Worm (Caenorhabditis elegans) whole organism, early embryonic: ENCODE measurements around the gene fbxa-192.

Experiments used
- ama-1 ChIP-seq: fragments of 150-350 bp; optimal IDR thresholded peaks from 2 replicates; lab custom pipeline; 2014
- ceh-13 ChIP-seq: fragments of 200-800 bp; sonication (Bioruptor generic); optimal IDR thresholded peaks from 2 replicates; lab custom pipeline; 2018; ENCODE audit warnings: mild to moderate bottlenecking, missing genetic modification characterization, missing compliant biosample characterization
- ceh-36 ChIP-seq: sonication (generic microtip); optimal IDR thresholded peaks from 2 replicates; lab custom pipeline; 2016; ENCODE audit warnings: missing genetic modification characterization, inconsistent platforms, missing compliant biosample characterization
- hmbx-1 ChIP-seq: sonication (generic microtip); optimal IDR thresholded peaks from 2 replicates; lab custom pipeline; 2016; ENCODE audit warnings: mild to moderate bottlenecking, missing genetic modification characterization, missing compliant biosample characterization
- scrt-1 ChIP-seq: fragments of 200-800 bp; sonication (Bioruptor generic); IDR thresholded peaks from 2 replicates; pipeline ENCODE4 v1.3.6; 2022; ENCODE audit warnings: missing genetic modification characterization, missing compliant biosample characterization
- tbx-11 ChIP-seq: fragments of 200-800 bp; sonication (Bioruptor generic); IDR thresholded peaks from 2 replicates; pipeline ENCODE4 v1.3.6; 2022; ENCODE audit warnings: missing genetic modification characterization, missing compliant biosample characterization
- tra-4 ChIP-seq: sonication (generic microtip); optimal IDR thresholded peaks from 2 replicates; lab custom pipeline; 2017; ENCODE audit warnings: missing genetic modification characterization, missing compliant biosample characterization

DNA sequence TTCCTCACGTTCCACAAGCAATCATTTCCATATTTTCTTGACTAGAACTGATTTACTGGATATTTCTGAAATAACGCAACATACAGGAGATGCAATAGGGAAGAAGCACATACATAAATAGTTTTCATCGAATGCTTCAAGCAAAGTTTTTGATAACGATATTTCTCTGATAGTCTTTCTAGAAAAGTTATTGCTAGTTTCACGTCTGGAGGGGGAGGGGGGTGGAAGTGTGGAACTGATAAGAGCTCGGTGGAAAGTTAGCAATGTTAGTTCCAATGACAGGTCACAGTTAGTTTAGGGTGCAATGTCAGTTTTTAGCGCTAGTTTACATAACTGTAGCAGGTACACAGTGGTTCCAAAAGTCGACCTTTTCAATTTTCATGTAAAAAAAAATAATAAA lies 33.5 kb downstream of the fbxa-192 start, which contains the start of gene Y6G8.6:
- TF ChIP-seq ama-1, result no peak
- no peak for TF ChIP-seq hmbx-1 (tag; lab: Kevin White, UChicago)
- TF ChIP-seq tbx-11 (GFP tag; lab: Robert Waterston, UW), result no peak
- no peak for TF ChIP-seq tra-4 (tag; lab: Kevin White, UChicago)
- TF ChIP-seq ceh-36 (tag; lab: Kevin White, UChicago), result no peak
- TF ChIP-seq scrt-1 (GFP tag; lab: Robert Waterston, UW), result no peak
- TF ChIP-seq ceh-13 (GFP tag; lab: Kevin White, UChicago), result no peak
